Worm (Caenorhabditis elegans) whole organism, L1 larva: ENCODE results near the gene M106.2.

ENCODE experiments used
- C04F5.9 ChIP-seq: sonication (generic microtip); optimal IDR thresholded peaks from 2 replicates; lab custom pipeline; 2016; ENCODE audit warnings: missing genetic modification characterization, missing compliant biosample characterization
- C34B4.2 ChIP-seq: sonication (generic microtip); optimal IDR thresholded peaks from 2 replicates; lab custom pipeline; 2017; ENCODE audit warnings: mild to moderate bottlenecking, missing genetic modification characterization, missing compliant biosample characterization
- F16B12.6 ChIP-seq: fragments of 150-350 bp; optimal IDR thresholded peaks from 2 replicates; lab custom pipeline; 2014; ENCODE audit warnings: missing biosample characterization, missing genetic modification characterization
- Y116A8C.19 ChIP-seq: sonication (generic microtip); optimal IDR thresholded peaks from 2 replicates; lab custom pipeline; 2016; ENCODE audit warnings: missing compliant biosample characterization, missing genetic modification characterization, borderline replicate concordance
- aha-1 ChIP-seq: fragments of 150-350 bp; optimal IDR thresholded peaks from 2 replicates; lab custom pipeline; 2014; ENCODE audit warnings: missing biosample characterization, missing genetic modification characterization
- aly-2 ChIP-seq: fragments of 150-350 bp; optimal IDR thresholded peaks from 2 replicates; lab custom pipeline; 2014; ENCODE audit warnings: missing biosample characterization, missing genetic modification characterization
- ceh-63 ChIP-seq: fragments of 200-800 bp; sonication (Bioruptor generic); optimal IDR thresholded peaks from 2 replicates; lab custom pipeline; 2018; ENCODE audit warnings: mild to moderate bottlenecking, missing genetic modification characterization, missing compliant biosample characterization
- ceh-8 ChIP-seq: fragments of 200-800 bp; sonication (Bioruptor generic); optimal IDR thresholded peaks from 2 replicates; lab custom pipeline; 2018; ENCODE audit warnings: mild to moderate bottlenecking, missing genetic modification characterization, moderate library complexity, missing compliant biosample characterization
- ceh-88 ChIP-seq: fragments of 200-800 bp; sonication (Bioruptor generic); IDR thresholded peaks from 2 replicates; pipeline ENCODE4 v1.3.6; 2022; ENCODE audit warnings: missing genetic modification characterization, missing compliant biosample characterization
- ceh-90 ChIP-seq: sonication (generic microtip); optimal IDR thresholded peaks from 2 replicates; lab custom pipeline; 2016; ENCODE audit warnings: missing genetic modification characterization, missing compliant biosample characterization
- ces-1 ChIP-seq: fragments of 150-350 bp; optimal IDR thresholded peaks from 2 replicates; lab custom pipeline; 2014; ENCODE audit warnings: missing biosample characterization, missing genetic modification reagents, missing genetic modification characterization
- dpl-1 ChIP-seq, 3 experiments: fragments of 150-350 bp in 2 of 3; sonication (generic microtip) in 1 of 3; optimal IDR thresholded peaks; 2 replicates each; lab custom pipeline; 2014 to 2017; ENCODE audit warnings: missing biosample characterization in 3 of 3, missing genetic modification characterization in 3 of 3, missing genetic modification reagents in 3 of 3
- dsc-1 ChIP-seq: sonication (generic microtip); optimal IDR thresholded peaks from 2 replicates; lab custom pipeline; 2016; ENCODE audit warnings: mild to moderate bottlenecking, missing genetic modification characterization, missing compliant biosample characterization
- efl-1 ChIP-seq, 4 experiments: fragments of 150-350 bp; optimal IDR thresholded peaks in 3 of 4; peaks in 1 of 4; 1 replicate in 1 of 4; 2 replicates in 3 of 4; lab custom pipeline; 2014; ENCODE audit warnings: missing biosample characterization in 2 of 4, missing genetic modification characterization in 2 of 4, missing genetic modification reagents in 2 of 4
- efl-3 ChIP-seq: fragments of 200-800 bp; sonication (Bioruptor generic); optimal IDR thresholded peaks from 2 replicates; lab custom pipeline; 2018; ENCODE audit warnings: mild to moderate bottlenecking, missing genetic modification characterization, missing compliant biosample characterization
- elt-2 ChIP-seq: sonication (generic microtip); optimal IDR thresholded peaks from 2 replicates; lab custom pipeline; 2016; ENCODE audit warnings: missing genetic modification characterization, mild to moderate bottlenecking, inconsistent platforms, missing compliant biosample characterization, missing genetic modification reagents
- fkh-10 ChIP-seq: sonication (generic microtip); optimal IDR thresholded peaks from 2 replicates; lab custom pipeline; 2017; ENCODE audit warnings: missing biosample characterization, missing genetic modification reagents, missing genetic modification characterization
- fos-1 ChIP-seq: fragments of 150-350 bp; optimal IDR thresholded peaks from 2 replicates; lab custom pipeline; 2014; ENCODE audit warnings: missing biosample characterization, missing genetic modification characterization
- grh-1 ChIP-seq: fragments of 200-800 bp; sonication (Bioruptor generic); IDR thresholded peaks from 2 replicates; pipeline ENCODE4 v1.3.6; 2022; ENCODE audit warnings: missing genetic modification reagents, missing genetic modification characterization, missing compliant biosample characterization
- hlh-17 ChIP-seq: fragments of 200-800 bp; sonication (Bioruptor generic); optimal IDR thresholded peaks from 2 replicates; lab custom pipeline; 2018; ENCODE audit warnings: missing genetic modification characterization, mild to moderate bottlenecking, missing compliant biosample characterization, moderate library complexity, borderline replicate concordance
- hpl-2 ChIP-seq: fragments of 150-350 bp; optimal IDR thresholded peaks from 2 replicates; lab custom pipeline; 2014; ENCODE audit warnings: missing biosample characterization, missing genetic modification reagents, missing genetic modification characterization
- isw-1 ChIP-seq: fragments of 200-800 bp; sonication (Bioruptor generic); IDR thresholded peaks from 2 replicates; pipeline ENCODE4 v1.3.6; 2022; ENCODE audit warnings: missing genetic modification characterization, missing compliant biosample characterization
- jun-1 ChIP-seq: fragments of 150-350 bp; optimal IDR thresholded peaks from 2 replicates; lab custom pipeline; 2014; ENCODE audit warnings: missing biosample characterization, missing genetic modification reagents, missing genetic modification characterization
- lin-13 ChIP-seq: fragments of 150-350 bp; optimal IDR thresholded peaks from 2 replicates; lab custom pipeline; 2014; ENCODE audit warnings: missing biosample characterization, missing genetic modification reagents, missing genetic modification characterization
- lin-14 ChIP-seq: fragments of 200-800 bp; sonication (Bioruptor generic); optimal IDR thresholded peaks from 2 replicates; lab custom pipeline; 2018; ENCODE audit warnings: mild to moderate bottlenecking, missing genetic modification characterization, moderate library complexity, missing compliant biosample characterization
- lin-35 ChIP-seq, 2 experiments: fragments of 150-350 bp; optimal IDR thresholded peaks; 2 replicates each; lab custom pipeline; 2014; ENCODE audit warnings: missing biosample characterization in 2 of 2, missing genetic modification characterization in 2 of 2, missing genetic modification reagents in 2 of 2
- lir-3 ChIP-seq: sonication (generic microtip); optimal IDR thresholded peaks from 2 replicates; lab custom pipeline; 2016; ENCODE audit warnings: mild to moderate bottlenecking, missing genetic modification characterization, moderate library complexity, missing compliant biosample characterization; ENCODE audit not compliant: poor library complexity
- lsy-2 ChIP-seq, 2 experiments: fragments of 150-350 bp; optimal IDR thresholded peaks; 2 replicates each; lab custom pipeline; 2014; ENCODE audit warnings: missing biosample characterization in 2 of 2, missing genetic modification characterization in 2 of 2
- mab-9 ChIP-seq: fragments of 200-800 bp; sonication (Bioruptor generic); IDR thresholded peaks from 2 replicates; pipeline ENCODE4 v1.3.6; 2022; ENCODE audit warnings: missing genetic modification reagents, missing genetic modification characterization, missing compliant biosample characterization
- mdl-1 ChIP-seq, 2 experiments: fragments of 150-350 bp; optimal IDR thresholded peaks; 2 replicates each; lab custom pipeline; 2014 to 2017; ENCODE audit warnings: missing biosample characterization in 2 of 2, missing genetic modification characterization in 2 of 2, inconsistent platforms in 1 of 2
- mef-2 ChIP-seq: fragments of 150-350 bp; optimal IDR thresholded peaks from 2 replicates; lab custom pipeline; 2014; ENCODE audit warnings: missing biosample characterization, missing genetic modification characterization
- nhr-11 ChIP-seq: fragments of 150-350 bp; optimal IDR thresholded peaks from 2 replicates; lab custom pipeline; 2014; ENCODE audit warnings: missing biosample characterization, missing genetic modification characterization
- nhr-12 ChIP-seq: sonication (generic microtip); optimal IDR thresholded peaks from 2 replicates; lab custom pipeline; 2017; ENCODE audit warnings: missing biosample characterization, missing genetic modification characterization
- nhr-19 ChIP-seq: fragments of 200-800 bp; sonication (Bioruptor generic); conservative IDR thresholded peaks from 2 replicates; pipeline ENCODE4 v1.3.6; 2022; ENCODE audit warnings: missing genetic modification characterization, missing compliant biosample characterization
- nhr-28 ChIP-seq: fragments of 150-350 bp; optimal IDR thresholded peaks from 2 replicates; lab custom pipeline; 2014; ENCODE audit warnings: missing biosample characterization, missing genetic modification characterization
- nhr-47 ChIP-seq: sonication (generic microtip); optimal IDR thresholded peaks from 2 replicates; lab custom pipeline; 2016; ENCODE audit warnings: mild to moderate bottlenecking, missing genetic modification characterization, moderate library complexity, missing compliant biosample characterization
- nhr-84 ChIP-seq: sonication (generic microtip); optimal IDR thresholded peaks from 2 replicates; lab custom pipeline; 2017; ENCODE audit warnings: missing biosample characterization, missing genetic modification characterization
- nhr-85 ChIP-seq: sonication (generic microtip); peaks from one replicate; lab custom pipeline; 2016; ENCODE audit warnings: missing genetic modification characterization, inconsistent platforms, missing compliant biosample characterization
- nhr-90 ChIP-seq: sonication (generic microtip); optimal IDR thresholded peaks from 2 replicates; lab custom pipeline; 2016; ENCODE audit warnings: mild to moderate bottlenecking, missing genetic modification characterization, missing compliant biosample characterization; ENCODE audit not compliant: poor library complexity
- pax-3 ChIP-seq: fragments of 200-800 bp; sonication (Bioruptor generic); optimal IDR thresholded peaks from 2 replicates; lab custom pipeline; 2018; ENCODE audit warnings: mild to moderate bottlenecking, missing genetic modification characterization, moderate library complexity, missing compliant biosample characterization
- pqm-1 ChIP-seq: sonication (generic microtip); optimal IDR thresholded peaks from 3 replicates; lab custom pipeline; 2017; ENCODE audit warnings: missing biosample characterization, missing genetic modification characterization
- skn-1 ChIP-seq: fragments of 150-350 bp; optimal IDR thresholded peaks from 2 replicates; lab custom pipeline; 2014; ENCODE audit warnings: missing biosample characterization, missing genetic modification characterization
- snpc-4 ChIP-seq: fragments of 150-350 bp; optimal IDR thresholded peaks from 2 replicates; lab custom pipeline; 2014; ENCODE audit warnings: missing biosample characterization, missing genetic modification characterization
- snu-23 ChIP-seq: sonication (generic microtip); optimal IDR thresholded peaks from 2 replicates; lab custom pipeline; 2016; ENCODE audit warnings: missing genetic modification characterization, missing compliant biosample characterization
- sptf-1 ChIP-seq: fragments of 150-350 bp; optimal IDR thresholded peaks from 2 replicates; lab custom pipeline; 2014; ENCODE audit warnings: missing biosample characterization, missing genetic modification characterization
- tbx-2 ChIP-seq: sonication (generic microtip); optimal IDR thresholded peaks from 2 replicates; lab custom pipeline; 2016; ENCODE audit warnings: missing genetic modification characterization, missing compliant biosample characterization
- unc-130 ChIP-seq: fragments of 150-350 bp; optimal IDR thresholded peaks from 2 replicates; lab custom pipeline; 2017; ENCODE audit warnings: missing biosample characterization, missing genetic modification characterization, inconsistent platforms
- unc-30 ChIP-seq: sonication (generic microtip); optimal IDR thresholded peaks from 2 replicates; lab custom pipeline; 2017; ENCODE audit warnings: missing biosample characterization, missing genetic modification characterization
- unc-98 ChIP-seq: fragments of 200-800 bp; sonication (Bioruptor generic); IDR thresholded peaks from 2 replicates; pipeline ENCODE4 v1.3.6; 2022; ENCODE audit warnings: missing genetic modification characterization, missing compliant biosample characterization
- xbp-1 ChIP-seq: sonication (generic microtip); optimal IDR thresholded peaks from 2 replicates; lab custom pipeline; 2016; ENCODE audit warnings: missing genetic modification characterization, missing compliant biosample characterization
- zag-1 ChIP-seq: fragments of 150-350 bp; optimal IDR thresholded peaks from 2 replicates; lab custom pipeline; 2014; ENCODE audit warnings: missing biosample characterization, missing genetic modification characterization
- zip-4 ChIP-seq: fragments of 200-800 bp; sonication (Bioruptor generic); optimal IDR thresholded peaks from 2 replicates; lab custom pipeline; 2018; ENCODE audit warnings: mild to moderate bottlenecking, missing genetic modification characterization, moderate library complexity, missing compliant biosample characterization
- ztf-11 ChIP-seq, 2 experiments: sonication (generic microtip); optimal IDR thresholded peaks; 2 replicates each; lab custom pipeline; 2016 to 2017; ENCODE audit warnings: missing genetic modification characterization in 2 of 2, missing biosample characterization in 1 of 2, missing compliant biosample characterization in 1 of 2
- ztf-4 ChIP-seq: fragments of 150-350 bp; optimal IDR thresholded peaks from 2 replicates; lab custom pipeline; 2014; ENCODE audit warnings: missing biosample characterization, missing genetic modification characterization

The M106.2 gene

DNA sequence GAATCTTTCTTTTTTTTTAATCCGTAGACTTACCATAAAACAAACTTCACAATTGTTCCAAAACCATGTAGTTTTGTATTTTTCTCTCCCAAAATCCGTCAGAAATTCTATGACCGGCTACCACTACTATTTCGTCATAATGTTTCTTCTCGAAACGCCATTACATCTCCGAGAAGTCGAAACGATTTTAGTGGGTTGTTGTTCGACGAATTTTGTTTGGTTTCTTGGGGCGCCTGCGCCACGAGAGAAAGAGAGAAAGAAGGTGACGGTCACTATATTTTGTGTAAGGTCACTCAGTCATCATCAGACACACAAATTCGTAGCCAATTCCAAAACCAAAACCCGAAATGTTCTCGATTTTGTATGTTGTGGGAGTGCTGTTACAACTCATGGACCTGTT lies 37.3 kb upstream of the M106.2 start (continued):
- TF ChIP-seq unc-130 (tag; lab: Kevin White, UChicago), result no peak
- no peak for TF ChIP-seq hlh-17
- TF ChIP-seq efl-1 (optimal IDR thresholded peaks at IDR 0.05; lab: Kevin White, UChicago), result no peak
- TF ChIP-seq efl-1 (GFP tag; optimal IDR thresholded peaks at IDR 0.05 in 1 of 2; lab: Kevin White, UChicago), result peak in 1 of 2 experiments; percentile 53
- TF ChIP-seq fos-1 (tag; lab: Kevin White, UChicago), result no peak
- no peak for TF ChIP-seq snpc-4
- no peak for TF ChIP-seq jun-1
- TF ChIP-seq dsc-1 (tag; lab: Kevin White, UChicago), result no peak
- no peak for TF ChIP-seq ceh-63 (GFP tag; lab: Kevin White, UChicago)
- TF ChIP-seq efl-3 (GFP tag; lab: Kevin White, UChicago), result no peak
- no peak for TF ChIP-seq zip-4 (GFP tag; lab: Kevin White, UChicago)
- TF ChIP-seq unc-98 (GFP tag; lab: Robert Waterston, UW), result no peak
- no peak for TF ChIP-seq xbp-1
- no peak for TF ChIP-seq ceh-8 (GFP tag; lab: Kevin White, UChicago)
- no peak for TF ChIP-seq nhr-90 (tag; lab: Kevin White, UChicago)
- no peak for TF ChIP-seq ceh-88 (GFP tag; lab: Robert Waterston, UW)
- TF ChIP-seq F16B12.6 (tag; lab: Kevin White, UChicago), result no peak
- no peak for TF ChIP-seq C04F5.9 (tag; lab: Kevin White, UChicago)
- TF ChIP-seq aha-1 (tag; lab: Kevin White, UChicago), result no peak
- no peak for TF ChIP-seq ces-1 (GFP tag; lab: Kevin White, UChicago)
- TF ChIP-seq mab-9 (GFP tag; lab: Robert Waterston, UW), result no peak
- TF ChIP-seq aly-2 (tag; lab: Kevin White, UChicago), result no peak
- no peak for TF ChIP-seq unc-30 (tag; lab: Kevin White, UChicago)
- no peak for TF ChIP-seq nhr-84 (tag; lab: Kevin White, UChicago)
- TF ChIP-seq snu-23 (GFP tag; lab: Kevin White, UChicago), result peak; percentile 41
- TF ChIP-seq dpl-1 (GFP tag; optimal IDR thresholded peaks at IDR 0.05; lab: Kevin White, UChicago), result no peak
- TF ChIP-seq lin-13 (GFP tag; lab: Kevin White, UChicago), result no peak
- no peak for TF ChIP-seq nhr-11
- no peak for TF ChIP-seq grh-1 (GFP tag; lab: Robert Waterston, UW)
- TF ChIP-seq mdl-1 (tag; optimal IDR thresholded peaks at IDR 0.05; lab: Kevin White, UChicago), result peak in 1 of 2 experiments; percentile 12
- TF ChIP-seq Y116A8C.19 (tag; lab: Kevin White, UChicago), result no peak
- TF ChIP-seq nhr-12 (tag; lab: Kevin White, UChicago), result no peak
- TF ChIP-seq skn-1 (tag; lab: Kevin White, UChicago), result peak; percentile 31
- no peak for TF ChIP-seq ztf-4 (tag; lab: Kevin White, UChicago)
- no peak for TF ChIP-seq pax-3 (tag; lab: Kevin White, UChicago)
- TF ChIP-seq pqm-1 (tag; lab: Kevin White, UChicago), result no peak
- TF ChIP-seq nhr-47 (tag; lab: Kevin White, UChicago), result no peak
- TF ChIP-seq ztf-11 (tag; optimal IDR thresholded peaks at IDR 0.05; lab: Kevin White, UChicago), result no peak
- no peak for TF ChIP-seq fkh-10 (GFP tag; lab: Kevin White, UChicago)
- no peak for TF ChIP-seq elt-2 (tag; lab: Kevin White, UChicago)
- TF ChIP-seq lir-3 (tag; lab: Kevin White, UChicago), result no peak
- no peak for TF ChIP-seq ceh-90 (tag; lab: Kevin White, UChicago)
- no peak for TF ChIP-seq isw-1 (GFP tag; lab: Robert Waterston, UW)
- TF ChIP-seq nhr-28, result no peak
- no peak for TF ChIP-seq nhr-19 (GFP tag; lab: Robert Waterston, UW)
- TF ChIP-seq sptf-1 (tag; lab: Kevin White, UChicago), result no peak
- TF ChIP-seq hpl-2, result no peak
- TF ChIP-seq mef-2, result no peak
- no peak for TF ChIP-seq tbx-2 (tag; lab: Kevin White, UChicago)
- no peak for TF ChIP-seq zag-1
- TF ChIP-seq lin-35 (GFP tag; optimal IDR thresholded peaks at IDR 0.05; lab: Kevin White, UChicago), result peak in 1 of 2 experiments; percentile 11
- TF ChIP-seq nhr-85, result peak; percentile 83
- TF ChIP-seq lin-14 (GFP tag; lab: Kevin White, UChicago), result peak; percentile 74
- no peak for TF ChIP-seq C34B4.2 (tag; lab: Kevin White, UChicago)
- peak in 1 of 2 experiments; percentile 29 for TF ChIP-seq lsy-2 (tag; optimal IDR thresholded peaks at IDR 0.05; lab: Kevin White, UChicago)
